In genomic region chrIII:843999-844398, ce11 we compare ENCODE assay signal across 8 worm cellular contexts.
TF ChIP-seq lines count a peak whose summit lies in the region.

No protein-coding gene starts in this region.

TF ChIP-seq in whole organism, L1 larva, 84 proteins besides CTCF, POLR2A, EP300 and RAD21 (continues in another document):
- TF ChIP-seq nhr-11 (tag; optimal IDR thresholded peaks at IDR 0.05; lab: Kevin White, UChicago) (no peak), mef-2 (tag; optimal IDR thresholded peaks at IDR 0.05; lab: Kevin White, UChicago) (no peak), ceh-63 (GFP tag; optimal IDR thresholded peaks at IDR 0.05; lab: Kevin White, UChicago) (no peak), nhr-20 (tag; optimal IDR thresholded peaks at IDR 0.05; lab: Kevin White, UChicago) (peak; percentile 21), sox-4 (tag; optimal IDR thresholded peaks at IDR 0.05; lab: Kevin White, UChicago) (no peak), ceh-88 (GFP tag; IDR thresholded peaks at IDR 0.05; lab: Robert Waterston, UW) (no peak), lsy-2 (tag; optimal IDR thresholded peaks at IDR 0.05; lab: Kevin White, UChicago) (peak in 1 of 2 experiments; percentile 19), elt-3 (tag; optimal IDR thresholded peaks at IDR 0.05; lab: Kevin White, UChicago) (peak in 1 of 6 experiments; percentile 35), snu-23 (GFP tag; optimal IDR thresholded peaks at IDR 0.05; lab: Kevin White, UChicago) (peak; percentile 49), snpc-4 (tag; optimal IDR thresholded peaks at IDR 0.05; lab: Kevin White, UChicago) (no peak), ama-1 (optimal IDR thresholded peaks at IDR 0.05; lab: Kevin White, UChicago) (no peak), aha-1 (tag; optimal IDR thresholded peaks at IDR 0.05; lab: Kevin White, UChicago) (no peak)

TF ChIP-seq in whole organism, L2 larva, 48 proteins besides CTCF, POLR2A, EP300 and RAD21 (continues in another document):
- TF ChIP-seq lin-11 (tag; optimal IDR thresholded peaks at IDR 0.05; lab: Kevin White, UChicago) (peak; percentile 3), nhr-25 (tag; optimal IDR thresholded peaks at IDR 0.05; lab: Kevin White, UChicago) (peak; percentile 35), F13H6.1 (tag; optimal IDR thresholded peaks at IDR 0.05; lab: Kevin White, UChicago) (no peak), nhr-129 (tag; optimal IDR thresholded peaks at IDR 0.05; lab: Kevin White, UChicago) (peak; percentile 51), elt-1 (tag; optimal IDR thresholded peaks at IDR 0.05; lab: Kevin White, UChicago) (no peak), sma-9 (GFP tag; optimal IDR thresholded peaks at IDR 0.05; lab: Kevin White, UChicago) (peak; percentile 65), sma-9 (tag; optimal IDR thresholded peaks at IDR 0.05; lab: Kevin White, UChicago) (no peak), ceh-82 (tag; optimal IDR thresholded peaks at IDR 0.05; lab: Kevin White, UChicago) (no peak), ztf-11 (tag; optimal IDR thresholded peaks at IDR 0.05; lab: Kevin White, UChicago) (no peak), fos-1 (tag; optimal IDR thresholded peaks at IDR 0.05; lab: Kevin White, UChicago) (peak; percentile 68), C34F6.9 (tag; optimal IDR thresholded peaks at IDR 0.05; lab: Kevin White, UChicago) (peak; percentile 19), lsy-2 (tag; optimal IDR thresholded peaks at IDR 0.05; lab: Kevin White, UChicago) (peak in 1 of 2 experiments; percentile 18)

TF ChIP-seq in whole organism, L3 larva, 47 proteins besides CTCF, POLR2A, EP300 and RAD21 (continues in another document):
- TF ChIP-seq mml-1 (tag; optimal IDR thresholded peaks at IDR 0.05; lab: Kevin White, UChicago) (peak; percentile 88), nfya-1 (tag; optimal IDR thresholded peaks at IDR 0.05; lab: Kevin White, UChicago; ENCODE audit: insufficient read depth) (peak; percentile 57), sea-2 (GFP tag; optimal IDR thresholded peaks at IDR 0.05; lab: Kevin White, UChicago) (no peak), lsy-12 (tag; optimal IDR thresholded peaks at IDR 0.05; lab: Kevin White, UChicago) (no peak), elt-2 (tag; optimal IDR thresholded peaks at IDR 0.05; lab: Kevin White, UChicago) (peak; percentile 16), snpc-4 (tag; optimal IDR thresholded peaks at IDR 0.05; lab: Kevin White, UChicago) (peak; percentile 24), lin-15B (tag; optimal IDR thresholded peaks at IDR 0.05; lab: Kevin White, UChicago) (peak; percentile 27), nhr-28 (tag; optimal IDR thresholded peaks at IDR 0.05; lab: Kevin White, UChicago) (no peak), nhr-43 (tag; optimal IDR thresholded peaks at IDR 0.05; lab: Kevin White, UChicago; ENCODE audit: poor library complexity, severe bottlenecking) (peak; percentile 43), nhr-11 (tag; optimal IDR thresholded peaks at IDR 0.05; lab: Kevin White, UChicago) (no peak), ceh-9 (tag; optimal IDR thresholded peaks at IDR 0.05; lab: Kevin White, UChicago) (no peak)

TF ChIP-seq in whole organism, L4 larva, 104 proteins besides CTCF, POLR2A, EP300 and RAD21 (continues in another document):
- TF ChIP-seq D1046.2 (GFP tag; IDR thresholded peaks at IDR 0.05; lab: Robert Waterston, UW) (no peak), nhr-6 (tag; optimal IDR thresholded peaks at IDR 0.05; lab: Kevin White, UChicago) (no peak), nhr-41 (GFP tag; IDR thresholded peaks at IDR 0.05; lab: Robert Waterston, UW) (no peak), spr-3 (GFP tag; optimal IDR thresholded peaks at IDR 0.05; lab: Kevin White, UChicago) (no peak), daf-8 (GFP tag; IDR thresholded peaks at IDR 0.05; lab: Robert Waterston, UW) (no peak), nhr-25 (tag; optimal IDR thresholded peaks at IDR 0.05; lab: Kevin White, UChicago; ENCODE audit: borderline replicate concordance, insufficient read depth) (no peak), daf-19 (GFP tag; conservative IDR thresholded peaks at IDR 0.05; lab: Robert Waterston, UW) (no peak), tag-97 (GFP tag; IDR thresholded peaks at IDR 0.05; lab: Robert Waterston, UW) (no peak), sdz-12 (GFP tag; optimal IDR thresholded peaks at IDR 0.05; lab: Kevin White, UChicago) (no peak), T20F7.1 (GFP tag; optimal IDR thresholded peaks at IDR 0.05; lab: Kevin White, UChicago) (no peak), unc-130 (GFP tag; optimal IDR thresholded peaks at IDR 0.05; lab: Kevin White, UChicago) (no peak), madf-9 (GFP tag; conservative IDR thresholded peaks at IDR 0.05; lab: Robert Waterston, UW) (peak; percentile 42; the same call in 1 of the 2 replicates)

TF ChIP-seq in whole organism, early embryonic, 17 proteins besides CTCF, POLR2A, EP300 and RAD21:
- TF ChIP-seq hnd-1 (tag; optimal IDR thresholded peaks at IDR 0.05; lab: Kevin White, UChicago) = no peak
- TF ChIP-seq ama-1 (optimal IDR thresholded peaks at IDR 0.05; lab: Kevin White, UChicago) = no peak
- no peak for TF ChIP-seq pes-1 (GFP tag; IDR thresholded peaks at IDR 0.05; lab: Robert Waterston, UW)
- no peak for TF ChIP-seq ets-7 (tag; optimal IDR thresholded peaks at IDR 0.05; lab: Kevin White, UChicago)
- no peak for TF ChIP-seq sea-1 (GFP tag; conservative IDR thresholded peaks at IDR 0.05; lab: Robert Waterston, UW)
- TF ChIP-seq hmbx-1 (tag; optimal IDR thresholded peaks at IDR 0.05; lab: Kevin White, UChicago) = no peak
- TF ChIP-seq B0310.2 (tag; optimal IDR thresholded peaks at IDR 0.05; lab: Kevin White, UChicago) = no peak
- peak; percentile 23 for TF ChIP-seq hmg-4 (GFP tag; optimal IDR thresholded peaks at IDR 0.05; lab: Kevin White, UChicago)

TF ChIP-seq in whole organism, late embryonic, 69 proteins besides CTCF, POLR2A, EP300 and RAD21:
- TF ChIP-seq fkh-6 (tag; optimal IDR thresholded peaks at IDR 0.05; lab: Kevin White, UChicago) (peak; percentile 16), nhr-232 (tag; optimal IDR thresholded peaks at IDR 0.05; lab: Kevin White, UChicago) (no peak), nfya-1 (tag; optimal IDR thresholded peaks at IDR 0.05; lab: Kevin White, UChicago) (peak; percentile 31), che-1 (tag; optimal IDR thresholded peaks at IDR 0.05; lab: Kevin White, UChicago) (no peak)

TF ChIP-seq in whole organism, mixed stage, embryonic, 35 proteins besides CTCF, POLR2A, EP300 and RAD21:
- TF ChIP-seq ztf-11 (tag; optimal IDR thresholded peaks at IDR 0.05; lab: Kevin White, UChicago) = peak; percentile 14
- TF ChIP-seq pha-4 (tag; optimal IDR thresholded peaks at IDR 0.05; lab: Kevin White, UChicago) = no peak
- TF ChIP-seq hlh-1 (tag; optimal IDR thresholded peaks at IDR 0.05; lab: Kevin White, UChicago) = no peak
- no peak for TF ChIP-seq ceh-83 (GFP tag; optimal IDR thresholded peaks at IDR 0.05; lab: Kevin White, UChicago)
- TF ChIP-seq flh-1 (GFP tag; optimal IDR thresholded peaks at IDR 0.05; lab: Kevin White, UChicago) = no peak
- TF ChIP-seq nhr-28 (tag; optimal IDR thresholded peaks at IDR 0.05; lab: Kevin White, UChicago) = no peak
- TF ChIP-seq blmp-1 (tag; optimal IDR thresholded peaks at IDR 0.05; lab: Kevin White, UChicago) = no peak
- TF ChIP-seq mls-2 (tag; optimal IDR thresholded peaks at IDR 0.05; lab: Kevin White, UChicago) = peak; percentile 17
- TF ChIP-seq ceh-39 (tag; optimal IDR thresholded peaks at IDR 0.05; lab: Kevin White, UChicago) = no peak

TF ChIP-seq in whole organism, young adult, 124 proteins besides CTCF, POLR2A, EP300 and RAD21:
- TF ChIP-seq ceh-100 (GFP tag; IDR thresholded peaks at IDR 0.05; lab: Robert Waterston, UW) (no peak), ceh-40 (GFP tag; IDR thresholded peaks at IDR 0.05; lab: Robert Waterston, UW) (no peak), mes-4 (tag; optimal IDR thresholded peaks at IDR 0.05; lab: Kevin White, UChicago) (no peak), Y56A3A.18 (GFP tag; IDR thresholded peaks at IDR 0.05; lab: Robert Waterston, UW) (no peak), snpc-4 (GFP tag; optimal IDR thresholded peaks at IDR 0.05; lab: Kevin White, UChicago) (no peak), snpc-4 (tag; optimal IDR thresholded peaks at IDR 0.05; lab: Kevin White, UChicago) (peak in 1 of 4 experiments; percentile 22), Y53F4B.3 (GFP tag; IDR thresholded peaks at IDR 0.05; lab: Robert Waterston, UW) (no peak), cebp-1 (GFP tag; IDR thresholded peaks at IDR 0.05; lab: Robert Waterston, UW) (no peak), cebp-1 (tag; optimal IDR thresholded peaks at IDR 0.05; lab: Kevin White, UChicago) (peak; percentile 36), dox-1 (GFP tag; IDR thresholded peaks at IDR 0.05; lab: Robert Waterston, UW) (0 out of 2 replicates have a peak, but pooled peaks have one; percentile 23), B0019.2 (GFP tag; conservative IDR thresholded peaks at IDR 0.05; lab: Robert Waterston, UW) (no peak), ztf-22 (GFP tag; optimal IDR thresholded peaks at IDR 0.05; lab: Kevin White, UChicago) (no peak), tbx-9 (tag; optimal IDR thresholded peaks at IDR 0.05; lab: Kevin White, UChicago; ENCODE audit: borderline replicate concordance) (no peak), F49E8.2 (tag; optimal IDR thresholded peaks at IDR 0.05; lab: Kevin White, UChicago; ENCODE audit: insufficient read depth) (no peak), mcd-1 (GFP tag; IDR thresholded peaks at IDR 0.05; lab: Robert Waterston, UW) (peak; percentile 51), sea-2 (GFP tag; IDR thresholded peaks at IDR 0.05; lab: Robert Waterston, UW) (no peak), xnd-1 (tag; optimal IDR thresholded peaks at IDR 0.05; lab: Kevin White, UChicago) (no peak), B0261.1 (tag; optimal IDR thresholded peaks at IDR 0.05; lab: Kevin White, UChicago) (no peak), him-1 (tag; optimal IDR thresholded peaks at IDR 0.05; lab: Kevin White, UChicago) (no peak), B0336.3 (GFP tag; IDR thresholded peaks at IDR 0.05; lab: Robert Waterston, UW) (no peak), unc-130 (GFP tag; optimal IDR thresholded peaks at IDR 0.05; lab: Kevin White, UChicago) (no peak), tbp1 (GFP tag; optimal IDR thresholded peaks at IDR 0.05; lab: Kevin White, UChicago) (no peak), zfh-2 (GFP tag; conservative IDR thresholded peaks at IDR 0.05; lab: Robert Waterston, UW) (peak; percentile 50), hsf-1 (GFP tag; IDR thresholded peaks at IDR 0.05; lab: Robert Waterston, UW) (no peak), nhr-120 (GFP tag; IDR thresholded peaks at IDR 0.05; lab: Robert Waterston, UW) (no peak), snpc-1.3 (tag; optimal IDR thresholded peaks at IDR 0.05; lab: Kevin White, UChicago; ENCODE audit: insufficient read depth) (no peak), hmg-1.2 (GFP tag; IDR thresholded peaks at IDR 0.05; lab: Robert Waterston, UW) (peak; percentile 31; the same call in 1 of the 2 replicates), attf-5 (GFP tag; optimal IDR thresholded peaks at IDR 0.05; lab: Kevin White, UChicago) (peak; percentile 42), madf-10 (tag; optimal IDR thresholded peaks at IDR 0.05; lab: Kevin White, UChicago) (no peak), lin-26 (GFP tag; IDR thresholded peaks at IDR 0.05; lab: Robert Waterston, UW) (0 out of 2 replicates have a peak, but pooled peaks have one; percentile 20), nhr-80 (tag; optimal IDR thresholded peaks at IDR 0.05; lab: Kevin White, UChicago) (peak; percentile 49), fkh-3 (tag; optimal IDR thresholded peaks at IDR 0.05; lab: Kevin White, UChicago) (no peak)
